Worm (Caenorhabditis elegans) whole organism, young adult: ENCODE data around the gene sdz-19.

Experiments used
- B0261.1 ChIP-seq: sonication (generic microtip); optimal IDR thresholded peaks from 2 replicates; lab custom pipeline; 2016; ENCODE audit warnings: mild to moderate bottlenecking, missing genetic modification characterization, moderate library complexity, missing compliant biosample characterization
- C17E4.6 ChIP-seq: fragments of 200-800 bp; sonication (Bioruptor generic); IDR thresholded peaks from 2 replicates; pipeline ENCODE4 v1.3.6; 2022; ENCODE audit warnings: missing genetic modification reagents, missing genetic modification characterization, missing compliant biosample characterization
- D2030.7 ChIP-seq: fragments of 200-800 bp; sonication (Bioruptor generic); IDR thresholded peaks from 2 replicates; pipeline ENCODE4 v1.3.6; 2022; ENCODE audit warnings: missing genetic modification reagents, missing genetic modification characterization, missing compliant biosample characterization
- F33H1.4 ChIP-seq: fragments of 200-800 bp; sonication (Bioruptor generic); IDR thresholded peaks from 2 replicates; pipeline ENCODE4 v1.3.6; 2022; ENCODE audit warnings: missing genetic modification reagents, missing genetic modification characterization, missing compliant biosample characterization
- F39B2.1 ChIP-seq: fragments of 200-800 bp; sonication (Bioruptor generic); IDR thresholded peaks from 2 replicates; pipeline ENCODE4 v1.3.6; 2022; ENCODE audit warnings: missing genetic modification reagents, missing genetic modification characterization, missing compliant biosample characterization
- F49E8.2 ChIP-seq: sonication (generic microtip); optimal IDR thresholded peaks from 3 replicates; lab custom pipeline; 2017; ENCODE audit warnings: missing genetic modification characterization, mild to moderate bottlenecking, missing compliant biosample characterization, antibody characterized with exemption, moderate library complexity; ENCODE audit not compliant: insufficient read depth
- F57C9.4 ChIP-seq: sonication (generic microtip); optimal IDR thresholded peaks from 2 replicates; lab custom pipeline; 2017; ENCODE audit warnings: mild to moderate bottlenecking, missing genetic modification characterization, missing compliant biosample characterization
- K11D2.4 ChIP-seq: fragments of 200-800 bp; sonication (Bioruptor generic); IDR thresholded peaks from 2 replicates; pipeline ENCODE4 v1.3.6; 2022; ENCODE audit warnings: missing genetic modification reagents, missing genetic modification characterization, missing compliant biosample characterization
- aptf-3 ChIP-seq: fragments of 200-800 bp; sonication (Bioruptor generic); IDR thresholded peaks from 2 replicates; pipeline ENCODE4 v1.3.6; 2022; ENCODE audit warnings: missing genetic modification characterization, missing compliant biosample characterization
- atf-7 ChIP-seq: sonication (generic microtip); optimal IDR thresholded peaks from 2 replicates; lab custom pipeline; 2017; ENCODE audit warnings: mild to moderate bottlenecking, missing genetic modification characterization, missing compliant biosample characterization
- athp-1 ChIP-seq: sonication (generic microtip); optimal IDR thresholded peaks from 2 replicates; lab custom pipeline; 2017; ENCODE audit warnings: mild to moderate bottlenecking, missing genetic modification characterization, missing compliant biosample characterization
- attf-3 ChIP-seq: fragments of 200-800 bp; sonication (Bioruptor generic); conservative IDR thresholded peaks from 2 replicates; pipeline ENCODE4 v1.3.6; 2022; ENCODE audit warnings: missing genetic modification reagents, missing genetic modification characterization, missing compliant biosample characterization
- attf-5 ChIP-seq: fragments of 200-800 bp; sonication (Bioruptor generic); optimal IDR thresholded peaks from 2 replicates; lab custom pipeline; 2018; ENCODE audit warnings: mild to moderate bottlenecking, missing genetic modification characterization, missing compliant biosample characterization
- attf-6 ChIP-seq: fragments of 200-800 bp; sonication (Bioruptor generic); IDR thresholded peaks from 2 replicates; pipeline ENCODE4 v1.3.6; 2022; ENCODE audit warnings: missing genetic modification reagents, missing genetic modification characterization, missing compliant biosample characterization
- bed-1 ChIP-seq: fragments of 200-800 bp; sonication (Bioruptor generic); IDR thresholded peaks from 2 replicates; pipeline ENCODE4 v1.3.6; 2022; ENCODE audit warnings: missing genetic modification reagents, missing genetic modification characterization, missing compliant biosample characterization
- cebp-2 ChIP-seq: fragments of 200-800 bp; sonication (Bioruptor generic); IDR thresholded peaks from 2 replicates; pipeline ENCODE4 v1.3.6; 2022; ENCODE audit warnings: missing genetic modification characterization, missing compliant biosample characterization
- ceh-100 ChIP-seq: fragments of 200-800 bp; sonication (Bioruptor generic); IDR thresholded peaks from 2 replicates; pipeline ENCODE4 v1.3.6; 2022; ENCODE audit warnings: missing genetic modification reagents, missing genetic modification characterization, missing compliant biosample characterization
- ceh-27 ChIP-seq: fragments of 200-800 bp; sonication (Bioruptor generic); optimal IDR thresholded peaks from 2 replicates; lab custom pipeline; 2018; ENCODE audit warnings: mild to moderate bottlenecking, missing genetic modification characterization, moderate library complexity, missing compliant biosample characterization
- ceh-58 ChIP-seq: fragments of 200-800 bp; sonication (Bioruptor generic); IDR thresholded peaks from 2 replicates; pipeline ENCODE4 v1.3.6; 2022; ENCODE audit warnings: missing genetic modification characterization, missing compliant biosample characterization
- dpl-1 ChIP-seq: fragments of 150-350 bp; optimal IDR thresholded peaks from 2 replicates; lab custom pipeline; 2014; ENCODE audit warnings: missing biosample characterization, missing genetic modification reagents, missing genetic modification characterization
- ets-4 ChIP-seq: fragments of 200-800 bp; sonication (Bioruptor generic); optimal IDR thresholded peaks from 2 replicates; lab custom pipeline; 2018; ENCODE audit warnings: mild to moderate bottlenecking, missing genetic modification characterization, missing compliant biosample characterization
- hmg-1.2 ChIP-seq: fragments of 200-800 bp; sonication (Bioruptor generic); IDR thresholded peaks from 2 replicates; pipeline ENCODE4 v1.3.6; 2022; ENCODE audit warnings: missing genetic modification reagents, missing genetic modification characterization, missing compliant biosample characterization
- hmg-20 ChIP-seq: fragments of 200-800 bp; sonication (Bioruptor generic); IDR thresholded peaks from 2 replicates; pipeline ENCODE4 v1.3.6; 2022; ENCODE audit warnings: missing genetic modification reagents, missing genetic modification characterization, missing compliant biosample characterization
- let-607 ChIP-seq, 2 experiments: fragments of 200-800 bp in 1 of 2; sonication (Bioruptor generic) in 1 of 2; sonication (generic microtip) in 1 of 2; optimal IDR thresholded peaks; 2 replicates each; lab custom pipeline; 2016 to 2018; ENCODE audit warnings: mild to moderate bottlenecking in 2 of 2, missing compliant biosample characterization in 2 of 2, missing genetic modification characterization in 2 of 2, moderate library complexity in 2 of 2, missing genotype in 1 of 2
- lin-26 ChIP-seq: fragments of 200-800 bp; sonication (Bioruptor generic); IDR thresholded peaks from 2 replicates; pipeline ENCODE4 v1.3.6; 2022; ENCODE audit warnings: missing genetic modification reagents, missing genetic modification characterization, missing compliant biosample characterization
- lin-40 ChIP-seq: sonication (generic microtip); optimal IDR thresholded peaks from 2 replicates; lab custom pipeline; 2016; ENCODE audit warnings: missing genetic modification characterization, mild to moderate bottlenecking, missing compliant biosample characterization, missing genotype, missing genetic modification reagents
- lir-1 ChIP-seq: fragments of 200-800 bp; sonication (Bioruptor generic); conservative IDR thresholded peaks from 2 replicates; pipeline ENCODE4 v1.3.6; 2022; ENCODE audit warnings: missing genetic modification reagents, missing genetic modification characterization, missing compliant biosample characterization
- lsl-1 ChIP-seq: fragments of 200-800 bp; sonication (Bioruptor generic); optimal IDR thresholded peaks from 2 replicates; lab custom pipeline; 2018; ENCODE audit warnings: mild to moderate bottlenecking, missing genetic modification characterization, moderate library complexity, missing compliant biosample characterization
- madf-3 ChIP-seq: fragments of 200-800 bp; sonication (Bioruptor generic); IDR thresholded peaks from 2 replicates; pipeline ENCODE4 v1.3.6; 2022; ENCODE audit warnings: missing genetic modification reagents, missing genetic modification characterization, missing compliant biosample characterization
- madf-6 ChIP-seq: fragments of 200-800 bp; sonication (Bioruptor generic); IDR thresholded peaks from 2 replicates; pipeline ENCODE4 v1.3.6; 2022; ENCODE audit warnings: missing genetic modification reagents, missing genetic modification characterization, missing compliant biosample characterization
- madf-8 ChIP-seq: fragments of 200-800 bp; sonication (Bioruptor generic); conservative IDR thresholded peaks from 2 replicates; pipeline ENCODE4 v1.3.6; 2022; ENCODE audit warnings: missing genetic modification reagents, missing genetic modification characterization, missing compliant biosample characterization
- mes-4 ChIP-seq: sonication (generic microtip); optimal IDR thresholded peaks from 2 replicates; lab custom pipeline; 2016; ENCODE audit warnings: missing genotype, missing genetic modification characterization, missing compliant biosample characterization
- nfya-2 ChIP-seq: fragments of 200-800 bp; sonication (Bioruptor generic); IDR thresholded peaks from 2 replicates; pipeline ENCODE4 v1.3.6; 2022; ENCODE audit warnings: missing genetic modification reagents, missing genetic modification characterization, missing compliant biosample characterization
- nhr-80 ChIP-seq: sonication (generic microtip); optimal IDR thresholded peaks from 2 replicates; lab custom pipeline; 2016; ENCODE audit warnings: missing genetic modification characterization, missing compliant biosample characterization
- pbrm-1 ChIP-seq: fragments of 200-800 bp; sonication (Bioruptor generic); IDR thresholded peaks from 2 replicates; pipeline ENCODE4 v1.3.6; 2022; ENCODE audit warnings: missing genetic modification reagents, missing genetic modification characterization, missing compliant biosample characterization
- rcor-1 ChIP-seq: fragments of 200-800 bp; sonication (Bioruptor generic); IDR thresholded peaks from 2 replicates; pipeline ENCODE4 v1.3.6; 2022; ENCODE audit warnings: missing genetic modification reagents, missing genetic modification characterization, missing compliant biosample characterization
- rpc-1 ChIP-seq, 2 experiments: fragments of 150-350 bp in 1 of 2; sonication (generic microtip) in 1 of 2; optimal IDR thresholded peaks; 2 replicates each; lab custom pipeline; 2014 to 2018; ENCODE audit warnings: missing biosample characterization in 1 of 2, missing genetic modification characterization in 1 of 2, missing genetic modification reagents in 1 of 2, missing genotype in 1 of 2
- snpc-4 ChIP-seq, 5 experiments: fragments of 150-350 bp in 1 of 5; sonication (generic microtip) in 4 of 5; optimal IDR thresholded peaks; 2 replicates each; lab custom pipeline; 2014 to 2018; ENCODE audit warnings: missing genetic modification characterization in 5 of 5, missing biosample characterization in 3 of 5, antibody characterized with exemption in 2 of 5, mild to moderate bottlenecking in 2 of 5, missing compliant biosample characterization in 2 of 5, missing genotype in 2 of 5, moderate library complexity in 2 of 5, missing genetic modification reagents in 1 of 5
- tbp1 ChIP-seq: fragments of 200-800 bp; sonication (Bioruptor generic); optimal IDR thresholded peaks from 2 replicates; lab custom pipeline; 2018; ENCODE audit warnings: mild to moderate bottlenecking, missing genetic modification characterization, missing compliant biosample characterization
- tbx-9 ChIP-seq: sonication (generic microtip); optimal IDR thresholded peaks from 2 replicates; lab custom pipeline; 2016; ENCODE audit warnings: borderline replicate concordance, missing genetic modification characterization, inconsistent platforms, missing compliant biosample characterization
- zim-3 ChIP-seq: sonication (generic microtip); optimal IDR thresholded peaks from 2 replicates; lab custom pipeline; 2017; ENCODE audit warnings: mild to moderate bottlenecking, missing genetic modification characterization, moderate library complexity, missing compliant biosample characterization
- ztf-18 ChIP-seq: sonication (generic microtip); optimal IDR thresholded peaks from 2 replicates; lab custom pipeline; 2016; ENCODE audit warnings: missing genotype, mild to moderate bottlenecking, missing genetic modification characterization, missing compliant biosample characterization
- ztf-22 ChIP-seq: fragments of 200-800 bp; sonication (Bioruptor generic); optimal IDR thresholded peaks from 2 replicates; lab custom pipeline; 2018; ENCODE audit warnings: mild to moderate bottlenecking, missing genetic modification characterization, moderate library complexity, missing compliant biosample characterization

sdz-19 gene

DNA sequence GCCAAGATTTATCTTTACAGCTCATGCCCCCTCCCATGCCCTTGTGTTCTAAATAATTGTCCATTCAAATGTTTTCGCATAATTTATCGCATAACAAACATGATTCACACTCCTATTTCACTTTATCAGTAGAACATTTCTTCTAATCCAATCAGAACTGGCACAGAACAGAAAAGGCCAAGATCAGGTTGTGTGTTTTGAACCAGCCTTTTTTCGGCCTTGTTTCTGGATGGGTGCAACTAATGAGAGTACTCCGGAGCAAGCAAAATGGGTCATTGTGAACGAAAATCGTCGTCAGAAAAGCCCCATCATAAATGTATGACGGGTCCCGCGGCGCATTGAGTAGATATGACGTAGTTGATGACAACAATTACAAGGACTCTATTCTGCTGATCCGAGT lies 12.0 kb downstream of the sdz-19 start:
- TF ChIP-seq ztf-18 (tag; lab: Kevin White, UChicago) (no peak), lir-1 (no peak), hmg-20 (GFP tag; lab: Robert Waterston, UW) (no peak), tbx-9 (tag; lab: Kevin White, UChicago) (no peak), lsl-1 (GFP tag; lab: Kevin White, UChicago) (no peak), tbp1 (no peak), let-607 (tag; optimal IDR thresholded peaks at IDR 0.05; lab: Kevin White, UChicago) (no peak), ceh-27 (no peak), ceh-100 (GFP tag; lab: Robert Waterston, UW) (no peak), ztf-22 (GFP tag; lab: Kevin White, UChicago) (no peak), attf-3 (no peak), F33H1.4 (GFP tag; lab: Robert Waterston, UW) (no peak)

DNA sequence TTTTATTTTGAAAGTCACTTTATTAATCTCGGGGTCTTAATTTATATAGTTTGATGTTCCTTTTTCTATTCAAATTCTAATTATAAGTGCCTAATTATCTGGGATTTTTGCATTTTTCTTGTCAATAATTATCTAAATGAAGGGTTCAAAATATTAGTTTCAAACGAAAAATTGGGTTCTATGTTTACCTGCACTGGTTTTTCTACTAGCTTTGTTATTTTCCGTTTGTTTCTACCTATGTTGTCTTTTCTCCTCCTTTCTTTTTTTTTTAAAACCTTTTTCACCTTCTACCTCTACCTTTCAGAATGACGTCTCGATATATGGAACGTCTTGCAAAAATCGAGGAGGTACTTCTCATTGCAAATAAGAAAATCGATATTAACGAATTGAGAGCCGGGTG lies 18.4 kb downstream of the sdz-19 start, which contains the start of gene tbc-13:
TSS of gene tbc-13 (plus strand) at position 301 of the 400 bp plus-strand sequence.
- TF ChIP-seq cebp-2 (no peak), nfya-2 (GFP tag; lab: Robert Waterston, UW) (no peak), dpl-1 (no peak), athp-1 (tag; lab: Kevin White, UChicago) (no peak), hmg-1.2 (GFP tag; lab: Robert Waterston, UW) (no peak)
- TF ChIP-seq, all 124 proteins: peak for 0

DNA sequence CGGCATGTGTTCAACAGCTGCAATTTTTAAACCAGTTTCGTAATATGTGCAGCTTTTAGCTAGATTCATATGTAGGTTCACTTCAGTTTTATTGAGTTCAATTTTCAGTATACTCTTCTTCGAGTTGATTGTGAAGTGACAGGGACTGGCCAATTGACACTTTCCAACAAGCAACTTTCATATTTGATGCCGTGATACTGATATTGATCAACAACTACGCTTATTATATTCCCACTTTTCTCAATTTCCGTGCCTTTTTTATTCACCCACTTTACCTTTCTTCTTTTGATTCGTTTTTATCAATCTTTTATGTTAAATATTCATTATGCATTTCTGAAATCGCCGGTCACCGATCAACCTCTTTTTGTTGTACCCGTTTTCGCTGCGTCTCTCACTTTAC lies 19.1 kb downstream of the sdz-19 start:
- TF ChIP-seq madf-3 (GFP tag; lab: Robert Waterston, UW) = no peak
- TF ChIP-seq cebp-2 = no peak
- no peak for TF ChIP-seq F39B2.1
- TF ChIP-seq K11D2.4 = no peak
- no peak for TF ChIP-seq hmg-20 (GFP tag; lab: Robert Waterston, UW)
- TF ChIP-seq madf-8 (GFP tag; lab: Robert Waterston, UW) = no peak
- peak; percentile 64 to 78 for TF ChIP-seq let-607 (tag; optimal IDR thresholded peaks at IDR 0.05; lab: Kevin White, UChicago)
- TF ChIP-seq attf-3 = no peak
- no peak for TF ChIP-seq ets-4 (GFP tag; lab: Kevin White, UChicago)
- no peak for TF ChIP-seq ceh-100 (GFP tag; lab: Robert Waterston, UW)
- no peak for TF ChIP-seq ceh-58
- TF ChIP-seq atf-7 (tag; lab: Kevin White, UChicago) = no peak
- no peak for TF ChIP-seq D2030.7 (GFP tag; lab: Robert Waterston, UW)
- no peak for TF ChIP-seq snpc-4 (GFP tag; optimal IDR thresholded peaks at IDR 0.05; lab: Kevin White, UChicago)
- TF ChIP-seq snpc-4 (tag; optimal IDR thresholded peaks at IDR 0.05; lab: Kevin White, UChicago) = no peak
- peak; percentile 57 for TF ChIP-seq nhr-80 (tag; lab: Kevin White, UChicago)
- TF ChIP-seq, all 124 proteins: peak for 2

DNA sequence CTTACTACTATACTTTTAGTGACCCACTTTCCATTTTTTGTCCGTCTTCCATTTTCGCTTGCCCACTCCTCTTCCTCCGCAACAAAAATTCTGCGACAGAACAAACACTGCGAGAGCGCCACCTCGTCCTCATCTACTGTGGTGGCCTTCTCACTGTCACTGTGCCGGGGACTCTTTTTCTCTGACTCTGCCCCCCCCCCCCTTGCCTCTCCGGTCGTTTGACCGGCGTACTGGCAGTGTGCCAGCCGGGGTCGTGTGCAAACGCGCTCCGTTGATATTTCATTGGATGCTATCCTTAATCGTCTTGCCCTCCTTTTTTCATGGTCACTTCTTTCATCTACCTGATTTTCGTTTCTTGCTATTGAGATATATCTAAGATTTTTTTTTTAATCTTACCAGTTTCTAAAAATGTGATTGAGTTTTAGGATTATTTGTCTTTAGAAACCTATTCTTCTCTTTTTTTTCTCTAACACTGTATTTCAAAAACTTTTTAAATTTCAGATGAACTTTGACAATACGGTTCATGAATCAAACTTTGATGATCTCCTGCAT lies 22.6 kb downstream of the sdz-19 start, which contains the start of gene atf-6:
TSS of gene atf-6 (plus strand) at position 502 of the 552 bp plus-strand sequence.
- TF ChIP-seq aptf-3 (GFP tag; lab: Robert Waterston, UW) (no peak), rpc-1 (optimal IDR thresholded peaks at IDR 0.05; lab: Kevin White, UChicago) (no peak), rpc-1 (tag; optimal IDR thresholded peaks at IDR 0.05; lab: Kevin White, UChicago) (no peak), atf-7 (tag; lab: Kevin White, UChicago) (peak; percentile 45), F49E8.2 (tag; lab: Kevin White, UChicago) (no peak), bed-1 (GFP tag; lab: Robert Waterston, UW) (no peak), attf-6 (GFP tag; lab: Robert Waterston, UW) (no peak), athp-1 (tag; lab: Kevin White, UChicago) (no peak), C17E4.6 (no peak), B0261.1 (tag; lab: Kevin White, UChicago) (peak; percentile 7), lin-40 (tag; lab: Kevin White, UChicago) (peak; percentile 78), madf-6 (GFP tag; lab: Robert Waterston, UW) (no peak), F57C9.4 (tag; lab: Kevin White, UChicago) (no peak), rcor-1 (GFP tag; lab: Robert Waterston, UW) (peak; percentile 41; the same call in 1 of the 2 replicates), mes-4 (tag; lab: Kevin White, UChicago) (no peak), pbrm-1 (no peak; the same call in 1 of the 2 replicates), tbx-9 (tag; lab: Kevin White, UChicago) (no peak), attf-5 (GFP tag; lab: Kevin White, UChicago) (peak; percentile 88), zim-3 (no peak), lin-26 (GFP tag; lab: Robert Waterston, UW) (no peak)
